Worm (Caenorhabditis elegans) whole organism, midembryonic: ENCODE results near the gene dsl-5.
A peak's percentile ranks its signal among the peaks of the same experiment; 100 is the strongest.

ENCODE experiments used
- T22C8.4 ChIP-seq: fragments of 200-800 bp; sonication (Bioruptor generic); IDR thresholded peaks from 2 replicates; pipeline ENCODE4 v1.3.6; 2022; ENCODE audit warnings: missing genetic modification characterization, missing compliant biosample characterization
- cog-1 ChIP-seq: sonication (generic microtip); optimal IDR thresholded peaks from 2 replicates; lab custom pipeline; 2016; ENCODE audit warnings: missing genetic modification characterization, missing compliant biosample characterization
- flt-1 ChIP-seq: fragments of 200-800 bp; sonication (Bioruptor generic); IDR thresholded peaks from 2 replicates; pipeline ENCODE4 v1.3.6; 2022; ENCODE audit warnings: missing genetic modification characterization, missing compliant biosample characterization
- klf-2 ChIP-seq: fragments of 200-800 bp; sonication (Bioruptor generic); conservative IDR thresholded peaks from 2 replicates; pipeline ENCODE4 v1.3.6; 2022; ENCODE audit warnings: missing genetic modification reagents, missing genetic modification characterization, missing compliant biosample characterization
- med-1 ChIP-seq: sonication (generic microtip); optimal IDR thresholded peaks from 2 replicates; lab custom pipeline; 2017; ENCODE audit warnings: missing genetic modification characterization, mild to moderate bottlenecking, missing compliant biosample characterization, antibody characterized with exemption, missing genetic modification reagents; ENCODE audit not compliant: insufficient read depth
- ref-1 ChIP-seq: fragments of 200-800 bp; sonication (Bioruptor generic); conservative IDR thresholded peaks from 2 replicates; pipeline ENCODE4 v1.3.6; 2022; ENCODE audit warnings: missing genetic modification reagents, missing genetic modification characterization, missing compliant biosample characterization
- tab-1 ChIP-seq: fragments of 200-800 bp; sonication (Bioruptor generic); IDR thresholded peaks from 2 replicates; pipeline ENCODE4 v1.3.6; 2022; ENCODE audit warnings: missing genetic modification characterization, missing compliant biosample characterization
- ztf-23 ChIP-seq: fragments of 200-800 bp; sonication (Bioruptor generic); IDR thresholded peaks from 2 replicates; pipeline ENCODE4 v1.3.6; 2022; ENCODE audit warnings: missing genetic modification reagents, missing genetic modification characterization, missing compliant biosample characterization
- ztf-29 ChIP-seq: fragments of 200-800 bp; sonication (Bioruptor generic); IDR thresholded peaks from 2 replicates; pipeline ENCODE4 v1.3.6; 2022; ENCODE audit warnings: missing genetic modification reagents, missing genetic modification characterization, missing compliant biosample characterization

dsl-5 gene

ce11 chrIV:11620909-11621308 is at the start of gene dsl-5:
Gene dsl-5, minus strand, starts transcription at chrIV:11621009.
- TF ChIP-seq klf-2: no peak

DNA sequence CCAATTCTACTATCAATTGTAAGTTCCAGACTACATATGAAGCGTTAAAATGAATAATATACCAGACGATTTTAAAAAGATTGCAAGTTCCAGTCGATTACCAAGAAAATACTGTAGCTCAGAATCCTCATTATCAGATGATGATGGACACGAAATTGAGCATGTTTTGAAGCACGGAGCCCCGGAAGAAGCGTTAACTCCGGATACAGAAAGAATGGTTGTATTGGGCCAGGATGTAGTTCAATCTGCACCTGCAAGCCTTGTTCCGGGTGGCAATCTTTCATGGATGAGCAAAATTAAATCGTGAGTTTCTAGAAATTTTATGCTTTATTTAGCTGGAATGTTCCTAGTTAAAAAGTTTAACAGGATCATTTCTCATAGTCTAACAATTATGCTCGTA is 47.2 kb upstream of the dsl-5 start, which contains the start of gene atg-4.2:
Gene atg-4.2, plus strand, starts transcription at position 24 of the 400 bp plus-strand sequence.
- TF ChIP-seq flt-1 (no peak), klf-2 (no peak), ref-1 (no peak), T22C8.4 (GFP tag; lab: Robert Waterston, UW) (no peak), ztf-29 (no peak), tab-1 (GFP tag; lab: Robert Waterston, UW) (no peak), ztf-23 (GFP tag; lab: Robert Waterston, UW) (no peak), cog-1 (tag; lab: Kevin White, UChicago) (no peak), med-1 (GFP tag; lab: Kevin White, UChicago) (no peak)

- TF ChIP-seq cog-1 (tag; lab: Kevin White, UChicago): no peak
- no peak for TF ChIP-seq flt-1
- TF ChIP-seq tab-1 (GFP tag; lab: Robert Waterston, UW): no peak
- TF ChIP-seq ztf-23 (GFP tag; lab: Robert Waterston, UW): no peak
- no peak for TF ChIP-seq T22C8.4 (GFP tag; lab: Robert Waterston, UW)
- no peak for TF ChIP-seq ztf-29
- TF ChIP-seq med-1 (GFP tag; lab: Kevin White, UChicago): no peak
- TF ChIP-seq ref-1: no peak
- TF ChIP-seq klf-2: no peak
These were observed 44.2 kb upstream of the dsl-5 start, which contains the start of gene ZK809.9 for ce11 chrIV:11665010-11665409. Gene ZK809.9, plus strand, starts transcription at chrIV:11665310.

ce11 chrIV:11659794-11660312 is 39.0 kb upstream of the dsl-5 start, which contains the start of gene ZK792.1:
Gene ZK792.1, plus strand, starts transcription at chrIV:11659844.
- TF ChIP-seq ztf-29 (no peak), klf-2 (no peak), tab-1 (GFP tag; lab: Robert Waterston, UW) (no peak), ztf-23 (GFP tag; lab: Robert Waterston, UW) (no peak), ref-1 (no peak), flt-1 (no peak)

DNA sequence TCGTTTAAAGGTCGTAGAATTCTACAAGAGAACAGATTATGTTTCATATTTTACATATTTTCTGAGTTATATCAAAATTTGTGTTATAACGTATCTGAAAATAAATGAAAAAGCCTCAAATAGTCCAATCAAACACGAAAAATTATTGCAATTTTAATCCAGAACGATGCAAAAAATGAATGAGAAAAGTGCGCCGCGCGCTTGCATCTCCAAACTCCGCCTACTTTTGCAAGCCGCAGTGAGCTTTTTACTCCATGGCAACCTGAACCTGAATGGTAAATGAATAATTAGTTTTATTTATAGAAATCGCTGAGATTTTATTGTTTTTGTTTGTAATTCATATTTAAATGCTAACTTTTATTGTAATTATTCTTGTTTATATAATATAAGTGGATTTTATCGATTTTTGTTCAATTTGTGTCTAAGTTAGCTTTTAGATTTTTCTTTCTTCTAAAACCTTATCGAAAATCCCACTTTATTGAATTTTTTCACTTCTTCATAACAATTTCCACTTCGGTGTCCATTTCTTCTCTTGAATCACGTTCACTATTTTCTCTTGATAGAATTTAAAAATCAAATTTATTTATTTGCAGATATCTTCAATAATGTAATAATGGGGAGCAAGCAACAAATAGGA is 35.5 kb upstream of the dsl-5 start, which contains the start of gene ZK809.5:
Gene ZK809.5, plus strand, starts transcription at position 587 of the 637 bp plus-strand sequence.
- TF ChIP-seq ref-1: no peak
- no peak for TF ChIP-seq cog-1 (tag; lab: Kevin White, UChicago)
- TF ChIP-seq T22C8.4 (GFP tag; lab: Robert Waterston, UW): no peak
- TF ChIP-seq ztf-29: no peak
- no peak for TF ChIP-seq med-1 (GFP tag; lab: Kevin White, UChicago)
- TF ChIP-seq ztf-23 (GFP tag; lab: Robert Waterston, UW): no peak
- TF ChIP-seq klf-2: no peak
- no peak for TF ChIP-seq flt-1
- TF ChIP-seq tab-1 (GFP tag; lab: Robert Waterston, UW): no peak

- TF ChIP-seq tab-1 (GFP tag; lab: Robert Waterston, UW): no peak
- no peak for TF ChIP-seq ztf-23 (GFP tag; lab: Robert Waterston, UW)
- TF ChIP-seq flt-1: no peak
- TF ChIP-seq med-1 (GFP tag; lab: Kevin White, UChicago): no peak
- TF ChIP-seq klf-2: no peak
- no peak for TF ChIP-seq cog-1 (tag; lab: Kevin White, UChicago)
- TF ChIP-seq ztf-29: no peak
- TF ChIP-seq ref-1: no peak
- TF ChIP-seq T22C8.4 (GFP tag; lab: Robert Waterston, UW): no peak
These were observed 34.6 kb upstream of the dsl-5 start, which contains the start of gene ent-1 for ce11 chrIV:11655370-11655769. Gene ent-1, minus strand, starts transcription at chrIV:11655470.

ce11 chrIV:11651965-11652453 is 31.2 kb upstream of the dsl-5 start, which contains the start of the genes acl-3 and ndub-6:
Gene acl-3, minus strand, starts transcription at chrIV:11652023.
Gene ndub-6, plus strand, starts transcription at chrIV:11652403.
- TF ChIP-seq ref-1: no peak
- TF ChIP-seq ztf-29: peak; percentile 59; the same call in 1 of the 2 replicates
- no peak for TF ChIP-seq ztf-23 (GFP tag; lab: Robert Waterston, UW)

ce11 chrIV:11650344-11650743 is 29.5 kb upstream of the dsl-5 start:
- TF ChIP-seq flt-1 (no peak), T22C8.4 (GFP tag; lab: Robert Waterston, UW) (no peak)

DNA sequence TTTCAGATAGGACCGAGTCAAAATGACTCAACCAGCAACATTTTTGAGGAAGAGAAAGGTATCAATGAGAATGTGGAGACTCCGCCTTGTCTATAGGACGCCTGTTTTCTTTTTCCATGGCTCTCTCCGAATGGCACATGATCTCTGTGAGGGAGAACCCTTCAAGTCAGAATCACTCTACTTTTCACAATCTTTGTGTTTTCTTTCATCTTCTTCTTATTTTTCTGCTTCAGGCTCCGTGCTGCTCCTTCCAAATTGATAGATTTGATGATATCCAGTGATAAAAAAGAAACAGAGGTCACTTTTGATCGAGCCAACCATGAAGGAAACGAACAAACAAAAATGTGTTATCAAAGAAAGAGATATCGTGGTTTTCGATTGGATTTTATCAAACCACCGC is 28.2 kb upstream of the dsl-5 start, which contains the start of gene ZK809.8:
Gene ZK809.8, minus strand, starts transcription at position 34 of the 400 bp plus-strand sequence.
- TF ChIP-seq klf-2 (no peak), ref-1 (no peak), med-1 (GFP tag; lab: Kevin White, UChicago) (no peak), flt-1 (no peak), T22C8.4 (GFP tag; lab: Robert Waterston, UW) (no peak), ztf-29 (no peak), ztf-23 (GFP tag; lab: Robert Waterston, UW) (no peak), tab-1 (GFP tag; lab: Robert Waterston, UW) (no peak), cog-1 (tag; lab: Kevin White, UChicago) (no peak)

DNA sequence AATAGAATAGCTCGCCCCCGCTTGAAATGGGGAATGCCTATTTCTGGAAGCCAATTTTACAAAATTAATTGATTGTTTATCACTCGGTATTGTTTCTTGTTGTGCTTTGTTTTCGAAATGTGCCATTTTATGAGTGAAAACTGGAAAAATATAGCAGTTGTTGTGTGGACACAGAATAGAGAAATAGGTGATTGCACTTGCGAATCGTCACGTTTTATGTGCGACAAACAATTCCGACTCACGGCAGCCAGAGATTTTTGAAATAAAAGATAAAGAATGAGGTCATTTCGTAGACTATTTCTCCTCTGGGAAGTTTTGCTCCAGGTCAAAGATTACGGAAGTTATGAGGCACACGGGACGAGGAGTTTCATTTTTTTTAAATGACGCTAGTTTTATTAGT is 26.1 kb upstream of the dsl-5 start:
- no peak for TF ChIP-seq flt-1
- no peak for TF ChIP-seq klf-2
- TF ChIP-seq ztf-29: no peak
- TF ChIP-seq ref-1: no peak
- no peak for TF ChIP-seq tab-1 (GFP tag; lab: Robert Waterston, UW)
- TF ChIP-seq med-1 (GFP tag; lab: Kevin White, UChicago): no peak
- no peak for TF ChIP-seq cog-1 (tag; lab: Kevin White, UChicago)
- no peak for TF ChIP-seq ztf-23 (GFP tag; lab: Robert Waterston, UW)
- TF ChIP-seq T22C8.4 (GFP tag; lab: Robert Waterston, UW): no peak
